Fruit fly (Drosophila melanogaster) whole organism, embryonic: ENCODE results near the gene asun.

Experiments
- C15 ChIP-seq: fragments of 200-800 bp; sonication (Bioruptor generic); IDR thresholded peaks from 3 replicates; pipeline ENCODE4 v1.3.6; 2022; ENCODE audit warnings: missing biosample characterization, missing genetic modification characterization
- CG11504 ChIP-seq: fragments of 200-800 bp; sonication (Bioruptor generic); optimal IDR thresholded peaks from 3 replicates; lab custom pipeline; 2019; ENCODE audit warnings: missing biosample characterization, mild to moderate bottlenecking, missing genetic modification characterization, moderate library complexity
- CG12071 ChIP-seq: fragments of 200-800 bp; sonication (Bioruptor generic); optimal IDR thresholded peaks from 3 replicates; lab custom pipeline; 2018; ENCODE audit warnings: missing biosample characterization, mild to moderate bottlenecking, missing genetic modification characterization
- CG12155 ChIP-seq: fragments of 200-800 bp; sonication (Bioruptor generic); optimal IDR thresholded peaks from 3 replicates; lab custom pipeline; 2016; ENCODE audit warnings: missing biosample characterization, missing genetic modification characterization
- CG1233 ChIP-seq: fragments of 200-800 bp; sonication (Bioruptor generic); optimal IDR thresholded peaks from 4 replicates; lab custom pipeline; 2018; ENCODE audit warnings: missing biosample characterization, mild to moderate bottlenecking, missing genetic modification characterization
- CG12769 ChIP-seq: fragments of 200-800 bp; sonication (Bioruptor generic); optimal IDR thresholded peaks from 2 replicates; lab custom pipeline; 2019; ENCODE audit warnings: missing biosample characterization, mild to moderate bottlenecking, missing genetic modification characterization, moderate library complexity
- CG12942 ChIP-seq: fragments of 200-800 bp; sonication (Bioruptor generic); optimal IDR thresholded peaks from 3 replicates; lab custom pipeline; 2016; ENCODE audit warnings: missing biosample characterization, missing genetic modification characterization
- CG13123 ChIP-seq: fragments of 200-800 bp; sonication (Bioruptor generic); optimal IDR thresholded peaks from 2 replicates; lab custom pipeline; 2016; ENCODE audit warnings: missing biosample characterization, missing genetic modification characterization
- CG14014 ChIP-seq: fragments of 200-800 bp; sonication (Bioruptor generic); IDR thresholded peaks from 2 replicates; pipeline ENCODE4 v1.3.6; 2022; ENCODE audit warnings: missing biosample characterization, missing genetic modification characterization
- CG15601 ChIP-seq: fragments of 200-800 bp; sonication (Bioruptor generic); optimal IDR thresholded peaks from 3 replicates; lab custom pipeline; 2019; ENCODE audit warnings: missing biosample characterization, mild to moderate bottlenecking, missing genetic modification characterization, moderate library complexity
- CG16813 ChIP-seq: fragments of 200-800 bp; sonication (Bioruptor generic); IDR thresholded peaks from 3 replicates; pipeline ENCODE4 v1.3.6; 2022; ENCODE audit warnings: missing biosample characterization, missing genetic modification characterization; ENCODE audit not compliant: partially characterized antibody
- CG2875 ChIP-seq: fragments of 200-800 bp; sonication (Bioruptor generic); optimal IDR thresholded peaks from 2 replicates; lab custom pipeline; 2017; ENCODE audit warnings: missing biosample characterization, mild to moderate bottlenecking, missing genetic modification characterization, missing genetic modification reagents
- CG30431 ChIP-seq: fragments of 200-800 bp; sonication (Bioruptor generic); optimal IDR thresholded peaks from 2 replicates; lab custom pipeline; 2017; ENCODE audit warnings: missing biosample characterization, missing genetic modification characterization
- CG34224 ChIP-seq: fragments of 200-800 bp; sonication (Bioruptor generic); IDR thresholded peaks from 3 replicates; pipeline ENCODE4 v1.3.6; 2022; ENCODE audit warnings: missing biosample characterization, missing genetic modification characterization; ENCODE audit not compliant: partially characterized antibody
- CG34422 ChIP-seq: fragments of 200-800 bp; sonication (Bioruptor generic); IDR thresholded peaks from 3 replicates; pipeline ENCODE4 v1.3.6; 2022; ENCODE audit warnings: missing biosample characterization, missing genetic modification characterization
- CG4617 ChIP-seq: fragments of 200-800 bp; sonication (Bioruptor generic); optimal IDR thresholded peaks from 3 replicates; lab custom pipeline; 2016; ENCODE audit warnings: missing biosample characterization, missing genetic modification characterization, borderline replicate concordance
- CG5953 ChIP-seq: fragments of 200-800 bp; sonication (Bioruptor generic); IDR thresholded peaks from 2 replicates; pipeline ENCODE4 v1.3.6; 2022; ENCODE audit warnings: missing biosample characterization, missing genetic modification characterization
- CG6175 ChIP-seq: fragments of 200-800 bp; sonication (Bioruptor generic); IDR thresholded peaks from 3 replicates; pipeline ENCODE4 v1.3.6; 2022; ENCODE audit warnings: missing biosample characterization, missing genetic modification characterization
- CG6683 ChIP-seq: fragments of 200-800 bp; sonication (Bioruptor generic); optimal IDR thresholded peaks from 2 replicates; lab custom pipeline; 2017; ENCODE audit warnings: missing biosample characterization, mild to moderate bottlenecking, missing genetic modification characterization, missing genetic modification reagents
- CG7839 ChIP-seq: fragments of 200-800 bp; sonication (Bioruptor generic); optimal IDR thresholded peaks from 3 replicates; lab custom pipeline; 2018; ENCODE audit warnings: missing biosample characterization, mild to moderate bottlenecking, missing genetic modification characterization, moderate library complexity
- CG8765 ChIP-seq: fragments of 200-800 bp; sonication (Bioruptor generic); IDR thresholded peaks from 2 replicates; pipeline ENCODE4 v1.3.6; 2022; ENCODE audit warnings: missing biosample characterization, missing genetic modification characterization
- CG9797 ChIP-seq: fragments of 200-800 bp; sonication (Bioruptor generic); optimal IDR thresholded peaks from 3 replicates; lab custom pipeline; 2018; ENCODE audit warnings: missing biosample characterization, mild to moderate bottlenecking, missing genetic modification characterization
- CoRest ChIP-seq: fragments of 200-800 bp; sonication (Bioruptor generic); optimal IDR thresholded peaks from 3 replicates; lab custom pipeline; 2018; ENCODE audit warnings: missing biosample characterization, mild to moderate bottlenecking, missing genetic modification characterization, moderate library complexity
- HmgD ChIP-seq: fragments of 200-800 bp; sonication (Bioruptor generic); optimal IDR thresholded peaks from 3 replicates; lab custom pipeline; 2016; ENCODE audit warnings: missing biosample characterization, missing genetic modification characterization
- Kr ChIP-seq: fragments of 200-800 bp; sonication (Bioruptor generic); optimal IDR thresholded peaks from 2 replicates; lab custom pipeline; 2017; ENCODE audit warnings: missing biosample characterization, mild to moderate bottlenecking, missing genetic modification characterization
- Mrtf ChIP-seq: fragments of 200-800 bp; sonication (Bioruptor generic); IDR thresholded peaks from 3 replicates; pipeline ENCODE4 v1.3.6; 2022; ENCODE audit warnings: missing biosample characterization, missing genetic modification characterization
- Nf-YA ChIP-seq: fragments of 200-800 bp; sonication (Bioruptor generic); IDR thresholded peaks from 2 replicates; pipeline ENCODE4 v1.3.6; 2022; ENCODE audit warnings: missing biosample characterization, missing genetic modification characterization
- NfI ChIP-seq: fragments of 200-800 bp; sonication (Bioruptor generic); optimal IDR thresholded peaks from 3 replicates; lab custom pipeline; 2018; ENCODE audit warnings: missing biosample characterization, mild to moderate bottlenecking, missing genetic modification characterization, moderate library complexity
- Optix ChIP-seq: fragments of 200-800 bp; sonication (Bioruptor generic); IDR thresholded peaks from 3 replicates; pipeline ENCODE4 v1.3.6; 2022; ENCODE audit warnings: missing biosample characterization, missing genetic modification characterization
- ac ChIP-seq: fragments of 200-800 bp; sonication (Bioruptor generic); optimal IDR thresholded peaks from 3 replicates; lab custom pipeline; 2017; ENCODE audit warnings: missing biosample characterization, mild to moderate bottlenecking, missing genetic modification characterization
- ara ChIP-seq: fragments of 200-800 bp; sonication (Bioruptor generic); IDR thresholded peaks from 2 replicates; pipeline ENCODE4 v1.3.6; 2022; ENCODE audit warnings: missing biosample characterization, missing genetic modification characterization
- ato ChIP-seq: fragments of 200-800 bp; sonication (Bioruptor generic); IDR thresholded peaks from 2 replicates; pipeline ENCODE4 v1.3.6; 2022; ENCODE audit warnings: missing biosample characterization, missing genetic modification characterization; ENCODE audit not compliant: partially characterized antibody
- caup ChIP-seq: fragments of 200-800 bp; sonication (Bioruptor generic); optimal IDR thresholded peaks from 3 replicates; lab custom pipeline; 2017; ENCODE audit warnings: missing biosample characterization, mild to moderate bottlenecking, missing genetic modification characterization, moderate library complexity; ENCODE audit not compliant: severe bottlenecking
- cg ChIP-seq: fragments of 200-800 bp; sonication (Bioruptor generic); optimal IDR thresholded peaks from 3 replicates; lab custom pipeline; 2019; ENCODE audit warnings: missing biosample characterization, mild to moderate bottlenecking, missing genetic modification characterization, moderate library complexity
- chif ChIP-seq, 2 experiments: fragments of 200-800 bp; sonication (Bioruptor generic); optimal IDR thresholded peaks; 3 replicates each; lab custom pipeline; 2016; ENCODE audit warnings: missing biosample characterization in 2 of 2, missing genetic modification characterization in 2 of 2
- dimm ChIP-seq: fragments of 200-800 bp; sonication (Bioruptor generic); IDR thresholded peaks from 2 replicates; pipeline ENCODE4 v1.3.6; 2022; ENCODE audit warnings: missing biosample characterization, missing genetic modification characterization
- ewg ChIP-seq: fragments of 200-800 bp; sonication (Bioruptor generic); optimal IDR thresholded peaks from 3 replicates; lab custom pipeline; 2017; ENCODE audit warnings: mild to moderate bottlenecking, missing biosample characterization, missing genetic modification reagents, missing genetic modification characterization
- ftz-f1 ChIP-seq: fragments of 200-800 bp; sonication (Bioruptor generic); optimal IDR thresholded peaks from 2 replicates; lab custom pipeline; 2016; ENCODE audit warnings: missing biosample characterization, missing genetic modification characterization
- gem ChIP-seq: fragments of 200-800 bp; sonication (Bioruptor generic); optimal IDR thresholded peaks from 2 replicates; lab custom pipeline; 2019; ENCODE audit warnings: missing biosample characterization, mild to moderate bottlenecking, missing genetic modification characterization, moderate library complexity
- gsb ChIP-seq: fragments of 200-800 bp; sonication (Bioruptor generic); IDR thresholded peaks from 2 replicates; pipeline ENCODE4 v1.3.6; 2022; ENCODE audit warnings: missing biosample characterization, missing genetic modification characterization
- lola ChIP-seq, 3 experiments: fragments of >200 bp in 2 of 3; fragments of 200-800 bp in 1 of 3; sonication (Bioruptor generic) in 1 of 3; optimal IDR thresholded peaks; 2 replicates each; lab custom pipeline; 2017 to 2019; ENCODE audit warnings: missing biosample characterization in 3 of 3, missing genetic modification characterization in 3 of 3, mild to moderate bottlenecking in 1 of 3, moderate library complexity in 1 of 3
- mam ChIP-seq: fragments of 200-800 bp; sonication (Bioruptor generic); optimal IDR thresholded peaks from 3 replicates; lab custom pipeline; 2016; ENCODE audit warnings: missing biosample characterization, missing genetic modification characterization
- ranshi ChIP-seq: fragments of 200-800 bp; sonication (Bioruptor generic); IDR thresholded peaks from 2 replicates; pipeline ENCODE4 v1.3.6; 2022; ENCODE audit warnings: missing biosample characterization, missing genetic modification characterization
- sd ChIP-seq: fragments of 200-800 bp; sonication (Bioruptor generic); optimal IDR thresholded peaks from 3 replicates; lab custom pipeline; 2018; ENCODE audit warnings: missing biosample characterization, mild to moderate bottlenecking, missing genetic modification characterization, moderate library complexity
- sens ChIP-seq: fragments of 200-800 bp; sonication (Bioruptor generic); peaks from one replicate; lab custom pipeline; 2016; ENCODE audit warnings: missing biosample characterization, missing genetic modification characterization
- sim ChIP-seq: fragments of 200-800 bp; sonication (Bioruptor generic); IDR thresholded peaks from 2 replicates; pipeline ENCODE4 v1.3.6; 2022; ENCODE audit warnings: missing biosample characterization, missing genetic modification characterization
- sqz ChIP-seq: fragments of 200-800 bp; sonication (Bioruptor generic); optimal IDR thresholded peaks from 3 replicates; lab custom pipeline; 2018; ENCODE audit warnings: missing biosample characterization, mild to moderate bottlenecking, missing genetic modification characterization
- tll ChIP-seq, 2 experiments: fragments of 200-800 bp in 1 of 2; fragments of >200 bp in 1 of 2; sonication (Bioruptor generic) in 1 of 2; optimal IDR thresholded peaks; 2 replicates each; lab custom pipeline; 2017 to 2019; ENCODE audit warnings: missing biosample characterization in 2 of 2, missing genetic modification characterization in 2 of 2, mild to moderate bottlenecking in 1 of 2, moderate library complexity in 1 of 2
- twi ChIP-seq: fragments of 200-800 bp; optimal IDR thresholded peaks from 2 replicates; lab custom pipeline; 2019; ENCODE audit warnings: missing biosample characterization, mild to moderate bottlenecking, missing genetic modification characterization, moderate library complexity

Gene asun

dm6 chr3R:16223252-16224037 is 40.6 kb upstream of the asun start (continued):
- TF ChIP-seq ranshi (GFP tag; lab: Robert Waterston, UW) (0 out of 2 replicates have a peak, but pooled peaks have one; percentile 7), Optix (GFP tag; lab: Robert Waterston, UW) (no peak), C15 (GFP tag; lab: Robert Waterston, UW) (no peak), CG34224 (no peak), CG7839 (tag; lab: Kevin White, UChicago) (peak; percentile 70), CG12155 (GFP tag; lab: Kevin White, UChicago) (peak; percentile 34), sd (tag; lab: Kevin White, UChicago) (no peak), ac (GFP tag; lab: Kevin White, UChicago) (no peak), tll (GFP tag; optimal IDR thresholded peaks at IDR 0.05; lab: Kevin White, UChicago) (no peak), ara (no peak), sens (peak; percentile 62), CG12942 (GFP tag; lab: Kevin White, UChicago) (no peak), ftz-f1 (GFP tag; lab: Kevin White, UChicago) (peak; percentile 44), twi (tag; lab: Kevin White, UChicago) (no peak), dimm (GFP tag; lab: Robert Waterston, UW) (no peak), CG30431 (no peak), CG6683 (GFP tag; lab: Kevin White, UChicago) (no peak), CG34422 (GFP tag; lab: Robert Waterston, UW) (no peak), CG1233 (GFP tag; lab: Kevin White, UChicago) (peak; percentile 46), ewg (GFP tag; lab: Kevin White, UChicago) (no peak), cg (GFP tag; lab: Kevin White, UChicago) (peak; percentile 15), CG8765 (GFP tag; lab: Robert Waterston, UW) (0 out of 2 replicates have a peak, but pooled peaks have one; percentile 29), CG16813 (GFP tag; lab: Robert Waterston, UW) (no peak), lola (GFP tag; optimal IDR thresholded peaks at IDR 0.05; lab: Kevin White, UChicago) (no peak), CG12071 (GFP tag; lab: Kevin White, UChicago) (peak; percentile 46), mam (no peak), CG15601 (tag; lab: Kevin White, UChicago) (no peak), CG9797 (no peak), CG14014 (no peak; the same call in 1 of the 2 replicates), CG2875 (GFP tag; lab: Kevin White, UChicago) (no peak), HmgD (GFP tag; lab: Kevin White, UChicago) (no peak), CG6175 (GFP tag; lab: Robert Waterston, UW) (peak; percentile 80), CoRest (tag; lab: Kevin White, UChicago) (peak; percentile 39), gem (tag; lab: Kevin White, UChicago) (peak; percentile 78), CG4617 (GFP tag; lab: Kevin White, UChicago) (no peak), sqz (GFP tag; lab: Kevin White, UChicago) (peak; percentile 14), Mrtf (no peak), CG13123 (GFP tag; lab: Kevin White, UChicago) (no peak), sim (GFP tag; lab: Robert Waterston, UW) (no peak), CG5953 (GFP tag; lab: Robert Waterston, UW) (no peak), Nf-YA (no peak), caup (no peak), gsb (GFP tag; lab: Robert Waterston, UW) (no peak), CG11504 (tag; lab: Kevin White, UChicago) (peak; percentile 78), ato (GFP tag; lab: Robert Waterston, UW) (no peak), NfI (peak; percentile 9), chif (GFP tag; optimal IDR thresholded peaks at IDR 0.05; lab: Kevin White, UChicago) (no peak), CG12769 (tag; lab: Kevin White, UChicago) (peak; percentile 30), Kr (GFP tag; lab: Kevin White, UChicago) (no peak)
